Worm (Caenorhabditis elegans) whole organism, L3 larva: ENCODE results near the gene F35A5.5.

ENCODE experiments used
- ZK546.5 ChIP-seq: sonication (generic microtip); optimal IDR thresholded peaks from 2 replicates; lab custom pipeline; 2017; ENCODE audit warnings: missing biosample characterization, missing genetic modification characterization
- aly-2 ChIP-seq: fragments of 150-350 bp; optimal IDR thresholded peaks from 2 replicates; lab custom pipeline; 2014; ENCODE audit warnings: missing biosample characterization, missing genetic modification characterization
- ama-1 ChIP-seq: fragments of 150-350 bp; optimal IDR thresholded peaks from 2 replicates; lab custom pipeline; 2018
- ceh-16 ChIP-seq: sonication (generic microtip); optimal IDR thresholded peaks from 2 replicates; lab custom pipeline; 2017; ENCODE audit warnings: missing biosample characterization, missing genetic modification characterization
- daf-12 ChIP-seq: fragments of 150-350 bp; optimal IDR thresholded peaks from 2 replicates; lab custom pipeline; 2014; ENCODE audit warnings: missing biosample characterization, missing genetic modification reagents, missing genetic modification characterization
- egl-5 ChIP-seq: fragments of 150-350 bp; optimal IDR thresholded peaks from 2 replicates; lab custom pipeline; 2017; ENCODE audit warnings: missing biosample characterization, missing genetic modification reagents, missing genetic modification characterization, inconsistent platforms
- elt-2 ChIP-seq: sonication (generic microtip); optimal IDR thresholded peaks from 2 replicates; lab custom pipeline; 2016; ENCODE audit warnings: missing genetic modification reagents, mild to moderate bottlenecking, missing genetic modification characterization, missing compliant biosample characterization
- fkh-10 ChIP-seq: sonication (generic microtip); optimal IDR thresholded peaks from 2 replicates; lab custom pipeline; 2017; ENCODE audit warnings: missing biosample characterization, missing genetic modification reagents, missing genetic modification characterization
- fkh-2 ChIP-seq: fragments of 150-350 bp; optimal IDR thresholded peaks from 2 replicates; lab custom pipeline; 2014; ENCODE audit warnings: missing biosample characterization, missing genetic modification reagents, missing genetic modification characterization
- fos-1 ChIP-seq: fragments of 150-350 bp; optimal IDR thresholded peaks from 2 replicates; lab custom pipeline; 2014; ENCODE audit warnings: missing biosample characterization, missing genetic modification characterization
- hmg-11 ChIP-seq: sonication (generic microtip); optimal IDR thresholded peaks from 2 replicates; lab custom pipeline; 2016; ENCODE audit warnings: missing genetic modification characterization, missing compliant biosample characterization
- jun-1 ChIP-seq: fragments of 150-350 bp; optimal IDR thresholded peaks from 2 replicates; lab custom pipeline; 2014; ENCODE audit warnings: missing biosample characterization, missing genetic modification reagents, missing genetic modification characterization
- lin-39 ChIP-seq: fragments of 150-350 bp; optimal IDR thresholded peaks from 2 replicates; lab custom pipeline; 2018; ENCODE audit warnings: missing biosample characterization, missing genetic modification reagents, missing genetic modification characterization
- lsy-12 ChIP-seq: sonication (generic microtip); optimal IDR thresholded peaks from 2 replicates; lab custom pipeline; 2016; ENCODE audit warnings: mild to moderate bottlenecking, missing genetic modification characterization, missing compliant biosample characterization
- mml-1 ChIP-seq: fragments of 150-350 bp; sonication (generic microtip); optimal IDR thresholded peaks from 3 replicates; lab custom pipeline; 2014; ENCODE audit warnings: missing biosample characterization, missing genetic modification characterization
- nfya-1 ChIP-seq: sonication (generic microtip); optimal IDR thresholded peaks from 2 replicates; lab custom pipeline; 2017; ENCODE audit warnings: missing genetic modification characterization, mild to moderate bottlenecking, missing compliant biosample characterization, antibody characterized with exemption, moderate library complexity; ENCODE audit not compliant: insufficient read depth
- nhr-23 ChIP-seq: fragments of 150-350 bp; optimal IDR thresholded peaks from 2 replicates; lab custom pipeline; 2014; ENCODE audit warnings: missing biosample characterization, missing genetic modification reagents, missing genetic modification characterization
- nhr-237 ChIP-seq: fragments of 150-350 bp; optimal IDR thresholded peaks from 2 replicates; lab custom pipeline; 2014; ENCODE audit warnings: missing biosample characterization, missing genetic modification characterization
- nhr-25 ChIP-seq: sonication (generic microtip); optimal IDR thresholded peaks from 2 replicates; lab custom pipeline; 2017; ENCODE audit warnings: missing biosample characterization, missing genetic modification characterization
- nhr-28 ChIP-seq: fragments of 150-350 bp; optimal IDR thresholded peaks from 2 replicates; lab custom pipeline; 2014; ENCODE audit warnings: missing biosample characterization, missing genetic modification characterization
- nhr-43 ChIP-seq: sonication (generic microtip); optimal IDR thresholded peaks from 2 replicates; lab custom pipeline; 2016; ENCODE audit warnings: mild to moderate bottlenecking, missing genetic modification characterization, missing compliant biosample characterization; ENCODE audit not compliant: poor library complexity, severe bottlenecking
- nhr-67 ChIP-seq: fragments of 150-350 bp; optimal IDR thresholded peaks from 2 replicates; lab custom pipeline; 2014; ENCODE audit warnings: missing biosample characterization, missing genetic modification characterization
- nhr-76 ChIP-seq: fragments of 150-350 bp; sonication (generic microtip); optimal IDR thresholded peaks from 5 replicates; lab custom pipeline; 2014; ENCODE audit warnings: missing biosample characterization, missing genetic modification characterization
- pha-4 ChIP-seq: fragments of 150-350 bp; optimal IDR thresholded peaks from 2 replicates; lab custom pipeline; 2014; ENCODE audit warnings: missing biosample characterization, missing genetic modification reagents, missing genetic modification characterization
- pqm-1 ChIP-seq: fragments of 150-350 bp; optimal IDR thresholded peaks from 2 replicates; lab custom pipeline; 2017; ENCODE audit warnings: missing biosample characterization, missing genetic modification characterization, inconsistent platforms
- skn-1 ChIP-seq: fragments of 150-350 bp; optimal IDR thresholded peaks from 2 replicates; lab custom pipeline; 2014; ENCODE audit warnings: missing biosample characterization, missing genetic modification characterization
- tbx-2 ChIP-seq: sonication (generic microtip); optimal IDR thresholded peaks from 2 replicates; lab custom pipeline; 2016; ENCODE audit warnings: mild to moderate bottlenecking, missing genetic modification characterization, missing compliant biosample characterization
- unc-39 ChIP-seq: sonication (generic microtip); optimal IDR thresholded peaks from 4 replicates; lab custom pipeline; 2017; ENCODE audit warnings: missing biosample characterization, missing genetic modification characterization
- unc-62 ChIP-seq: fragments of 150-350 bp; sonication (generic microtip); optimal IDR thresholded peaks from 4 replicates; lab custom pipeline; 2014; ENCODE audit warnings: missing biosample characterization, missing genetic modification reagents, missing genetic modification characterization
- zag-1 ChIP-seq: fragments of 150-350 bp; optimal IDR thresholded peaks from 2 replicates; lab custom pipeline; 2014; ENCODE audit warnings: missing biosample characterization, missing genetic modification characterization
- ztf-11 ChIP-seq: fragments of 150-350 bp; optimal IDR thresholded peaks from 2 replicates; lab custom pipeline; 2014; ENCODE audit warnings: missing biosample characterization, missing genetic modification characterization
- ztf-4 ChIP-seq: fragments of 150-350 bp; optimal IDR thresholded peaks from 2 replicates; lab custom pipeline; 2014; ENCODE audit warnings: missing biosample characterization, missing genetic modification characterization

F35A5.5 gene

DNA sequence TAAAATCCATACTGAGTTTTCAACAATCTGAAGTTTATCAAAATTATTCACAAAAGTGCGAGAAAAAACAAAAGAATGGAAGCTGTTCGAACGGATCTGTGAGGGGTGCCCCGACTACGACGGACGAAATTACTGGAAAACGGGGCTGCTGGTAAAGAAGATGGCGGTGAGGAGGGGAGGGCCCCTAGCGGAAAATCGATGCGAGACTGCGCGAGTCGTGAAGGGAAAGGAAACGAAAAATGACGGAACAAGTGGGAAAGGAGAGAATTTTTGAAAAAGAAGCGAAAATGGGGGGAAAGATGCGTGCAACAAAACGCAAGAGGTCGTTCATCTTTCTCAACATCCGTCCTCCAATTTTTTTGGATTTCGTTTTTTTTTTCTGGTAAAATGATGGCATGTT is 7.2 kb upstream of the F35A5.5 start:
- TF ChIP-seq fkh-10 (GFP tag; lab: Kevin White, UChicago) = peak; percentile 20
- no peak for TF ChIP-seq ceh-16 (tag; lab: Kevin White, UChicago)
- peak; percentile 52 for TF ChIP-seq nfya-1
- peak; percentile 44 for TF ChIP-seq hmg-11 (tag; lab: Kevin White, UChicago)
- TF ChIP-seq lin-39 (tag; lab: Kevin White, UChicago) = peak; percentile 82

- TF ChIP-seq fkh-2 (tag; lab: Kevin White, UChicago) = no peak
- no peak for TF ChIP-seq fkh-10 (GFP tag; lab: Kevin White, UChicago)
- TF ChIP-seq nhr-237 = no peak
- no peak for TF ChIP-seq nhr-25
- TF ChIP-seq aly-2 (tag; lab: Kevin White, UChicago) = no peak
- no peak for TF ChIP-seq pqm-1 (tag; lab: Kevin White, UChicago)
- TF ChIP-seq ztf-11 (tag; lab: Kevin White, UChicago) = no peak
- TF ChIP-seq tbx-2 = no peak
- TF ChIP-seq ceh-16 (tag; lab: Kevin White, UChicago) = no peak
- no peak for TF ChIP-seq egl-5 (tag; lab: Kevin White, UChicago)
- TF ChIP-seq, all 47 proteins: peak for 0
Measured at ce11 chrX:3798288-3798687, 2.7 kb upstream of the F35A5.5 start.

- no peak for TF ChIP-seq elt-2 (tag; lab: Kevin White, UChicago)
- TF ChIP-seq lsy-12 (tag; lab: Kevin White, UChicago) = no peak
- no peak for TF ChIP-seq nhr-23
Measured at ce11 chrX:3797882-3798281, 2.3 kb upstream of the F35A5.5 start, which contains the start of gene abu-10. abu-10 (plus strand) TSS chrX:3798182.

- TF ChIP-seq zag-1 (no peak), jun-1 (no peak), hmg-11 (tag; lab: Kevin White, UChicago) (no peak)
Measured at ce11 chrX:3794161-3794560, 1.4 kb downstream of the F35A5.5 start.

- TF ChIP-seq nhr-28 (tag; lab: Kevin White, UChicago) (no peak), unc-39 (tag; lab: Kevin White, UChicago) (no peak), ztf-4 (tag; lab: Kevin White, UChicago) (no peak), nhr-76 (tag; lab: Kevin White, UChicago) (no peak), pha-4 (tag; lab: Kevin White, UChicago) (peak; percentile 2), ama-1 (lab: Kevin White, UChicago) (no peak), lin-39 (tag; lab: Kevin White, UChicago) (no peak), nhr-43 (tag; lab: Kevin White, UChicago) (peak; percentile 28), nhr-23 (no peak), ZK546.5 (tag; lab: Kevin White, UChicago) (no peak), unc-62 (GFP tag; lab: Kevin White, UChicago) (no peak)
Measured at ce11 chrX:3793389-3793788, 2.2 kb downstream of the F35A5.5 start.

DNA sequence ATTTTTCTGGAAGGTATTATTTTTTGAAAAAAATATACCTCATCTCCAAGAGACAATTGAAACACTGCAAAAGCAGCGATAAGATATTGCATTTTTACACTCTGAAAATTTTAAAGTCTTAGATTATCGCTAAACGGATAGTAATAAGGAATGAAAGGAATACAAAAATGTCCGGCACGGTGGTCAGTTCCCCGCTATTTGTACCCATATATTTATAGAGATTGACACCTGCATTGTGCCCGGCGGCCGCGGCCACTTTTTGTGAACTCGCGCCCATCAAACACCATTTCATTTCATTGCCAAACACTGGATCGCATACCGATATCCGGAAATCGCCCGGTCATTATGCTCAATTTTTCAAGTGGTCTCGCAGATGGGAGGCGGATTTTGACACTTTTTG is 2.8 kb downstream of the F35A5.5 start, which contains the start of gene idpp-5:
idpp-5 (minus strand) TSS at position 101 of the 400 bp plus-strand sequence.
- TF ChIP-seq fos-1 (tag; lab: Kevin White, UChicago) = no peak
- no peak for TF ChIP-seq aly-2 (tag; lab: Kevin White, UChicago)
- TF ChIP-seq ZK546.5 (tag; lab: Kevin White, UChicago) = no peak
- no peak for TF ChIP-seq jun-1
- no peak for TF ChIP-seq mml-1 (tag; lab: Kevin White, UChicago)
- TF ChIP-seq hmg-11 (tag; lab: Kevin White, UChicago) = no peak
- no peak for TF ChIP-seq pha-4 (tag; lab: Kevin White, UChicago)
- no peak for TF ChIP-seq nfya-1
- no peak for TF ChIP-seq nhr-43 (tag; lab: Kevin White, UChicago)
- no peak for TF ChIP-seq daf-12 (tag; lab: Kevin White, UChicago)
- TF ChIP-seq nhr-67 (tag; lab: Kevin White, UChicago) = no peak
- no peak for TF ChIP-seq pqm-1 (tag; lab: Kevin White, UChicago)
- TF ChIP-seq ceh-16 (tag; lab: Kevin White, UChicago) = no peak
- no peak for TF ChIP-seq elt-2 (tag; lab: Kevin White, UChicago)
- TF ChIP-seq skn-1 (tag; lab: Kevin White, UChicago) = no peak
- TF ChIP-seq fkh-10 (GFP tag; lab: Kevin White, UChicago) = no peak
